Fruit fly (Drosophila melanogaster) whole organism, wandering third instar larva: ENCODE data around the gene sphinx1.

Source experiments
- Abd-B ChIP-seq: fragments of >200 bp; optimal IDR thresholded peaks from 2 replicates; lab custom pipeline; 2017; ENCODE audit warnings: missing biosample characterization, missing genetic modification characterization
- CG9705 ChIP-seq: fragments of 200-800 bp; sonication (Bioruptor generic); optimal IDR thresholded peaks from 2 replicates; lab custom pipeline; 2018; ENCODE audit warnings: missing biosample characterization, mild to moderate bottlenecking, missing genetic modification characterization
- Sp1 ChIP-seq: fragments of 200-800 bp; sonication (Bioruptor generic); optimal IDR thresholded peaks from 3 replicates; lab custom pipeline; 2019; ENCODE audit warnings: missing biosample characterization, mild to moderate bottlenecking, missing genetic modification characterization, moderate library complexity
- h ChIP-seq: fragments of 200-800 bp; sonication (Bioruptor generic); optimal IDR thresholded peaks from 3 replicates; lab custom pipeline; 2016; ENCODE audit warnings: missing biosample characterization, mild to moderate bottlenecking, missing genetic modification characterization
- jim ChIP-seq: fragments of 175-275, 200-325 bp; sonication (Bioruptor generic); optimal IDR thresholded peaks from 2 replicates; lab custom pipeline; 2016; ENCODE audit warnings: missing biosample characterization, mild to moderate bottlenecking, missing genetic modification characterization
- lola ChIP-seq: fragments of >200 bp; optimal IDR thresholded peaks from 2 replicates; lab custom pipeline; 2017; ENCODE audit warnings: missing biosample characterization, missing genetic modification characterization
- sv ChIP-seq: fragments of 200-800 bp; sonication (Bioruptor generic); optimal IDR thresholded peaks from 3 replicates; lab custom pipeline; 2016; ENCODE audit warnings: missing biosample characterization, missing genetic modification characterization

DNA sequence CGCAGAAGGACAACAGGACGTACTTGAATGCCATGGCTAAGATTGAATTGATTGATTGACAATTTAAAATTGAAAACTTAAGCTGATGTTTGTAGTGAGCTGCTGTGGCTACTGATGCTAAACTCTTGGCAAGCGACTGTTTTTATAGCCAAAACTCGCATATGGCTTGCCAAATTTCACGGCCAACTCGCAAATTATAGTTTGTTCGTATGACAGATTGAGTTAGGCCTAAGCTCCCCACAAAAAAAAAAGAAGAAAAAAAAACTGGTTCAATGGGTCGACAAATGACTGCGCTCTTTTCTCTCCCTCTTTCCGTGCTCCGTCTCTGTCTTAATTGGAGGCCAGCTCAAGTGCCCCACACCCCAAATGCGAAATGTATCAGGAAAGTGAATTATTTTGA, 31.0 kb upstream of the sphinx1 start, which contains the start of gene CG8543:
- TF ChIP-seq CG9705 (GFP tag; lab: Kevin White, UChicago) (no peak), lola (GFP tag; lab: Kevin White, UChicago) (no peak), h (GFP tag; lab: Kevin White, UChicago) (no peak), Sp1 (no peak), Abd-B (GFP tag; lab: Kevin White, UChicago) (no peak), jim (GFP tag; lab: Kevin White, UChicago) (no peak), sv (GFP tag; lab: Kevin White, UChicago) (no peak)
